Fruit fly (Drosophila melanogaster) whole organism, embryonic: Measurements from ENCODE around the gene CG5056.

ENCODE experiments used
- Ada2b ChIP-seq: fragments of 200-800 bp; sonication (Bioruptor generic); IDR thresholded peaks from 2 replicates; pipeline ENCODE4 v1.3.6; 2022; ENCODE audit warnings: missing biosample characterization, missing genetic modification characterization
- Aef1 ChIP-seq: fragments of 200-800 bp; sonication (Bioruptor generic); IDR thresholded peaks from 3 replicates; pipeline ENCODE4 v1.3.6; 2022; ENCODE audit warnings: missing biosample characterization, missing genetic modification characterization
- Atf3 ChIP-seq: fragments of 200-800 bp; sonication (Bioruptor generic); optimal IDR thresholded peaks from 3 replicates; lab custom pipeline; 2016; ENCODE audit warnings: missing biosample characterization, missing genetic modification characterization
- Blimp-1 ChIP-seq: fragments of 200-800 bp; sonication (Bioruptor generic); optimal IDR thresholded peaks from 3 replicates; lab custom pipeline; 2018; ENCODE audit warnings: missing biosample characterization, missing genetic modification characterization, mild to moderate bottlenecking, moderate library complexity, missing genetic modification reagents
- BtbVII ChIP-seq: fragments of 200-800 bp; sonication (Bioruptor generic); optimal IDR thresholded peaks from 3 replicates; lab custom pipeline; 2017; ENCODE audit warnings: missing biosample characterization, mild to moderate bottlenecking, missing genetic modification characterization
- CG11696 ChIP-seq: fragments of 200-800 bp; sonication (Bioruptor generic); IDR thresholded peaks from 2 replicates; pipeline ENCODE4 v1.3.6; 2022; ENCODE audit warnings: missing biosample characterization, missing genetic modification characterization
- CG13424 ChIP-seq: fragments of 200-800 bp; sonication (Bioruptor generic); optimal IDR thresholded peaks from 2 replicates; lab custom pipeline; 2019; ENCODE audit warnings: missing biosample characterization, mild to moderate bottlenecking, missing genetic modification characterization, moderate library complexity
- CG1603 ChIP-seq: fragments of 200-800 bp; sonication (Bioruptor generic); optimal IDR thresholded peaks from 2 replicates; lab custom pipeline; 2019; ENCODE audit warnings: missing biosample characterization, mild to moderate bottlenecking, missing genetic modification characterization, moderate library complexity
- CG17361 ChIP-seq: fragments of 200-800 bp; sonication (Bioruptor generic); IDR thresholded peaks from 3 replicates; pipeline ENCODE4 v1.3.6; 2022; ENCODE audit warnings: missing biosample characterization, missing genetic modification characterization
- CG2712 ChIP-seq: fragments of 200-800 bp; optimal IDR thresholded peaks from 3 replicates; lab custom pipeline; 2019; ENCODE audit warnings: missing biosample characterization, mild to moderate bottlenecking, missing genetic modification characterization, moderate library complexity
- CG30403 ChIP-seq: fragments of 200-800 bp; sonication (Bioruptor generic); optimal IDR thresholded peaks from 3 replicates; lab custom pipeline; 2016; ENCODE audit warnings: missing biosample characterization, missing genetic modification characterization
- CG3065 ChIP-seq: fragments of 200-800 bp; sonication (Bioruptor generic); optimal IDR thresholded peaks from 2 replicates; lab custom pipeline; 2016; ENCODE audit warnings: missing biosample characterization, missing genetic modification characterization
- CG31365 ChIP-seq: fragments of 200-800 bp; sonication (Bioruptor generic); optimal IDR thresholded peaks from 2 replicates; lab custom pipeline; 2018; ENCODE audit warnings: missing biosample characterization, mild to moderate bottlenecking, missing genetic modification characterization
- CG3163 ChIP-seq: fragments of 200-800 bp; sonication (Bioruptor generic); optimal IDR thresholded peaks from 3 replicates; lab custom pipeline; 2016; ENCODE audit warnings: missing biosample characterization, missing genetic modification characterization
- CG3281 ChIP-seq: fragments of 200-800 bp; sonication (Bioruptor generic); optimal IDR thresholded peaks from 3 replicates; lab custom pipeline; 2017; ENCODE audit warnings: missing biosample characterization, mild to moderate bottlenecking, missing genetic modification characterization
- CG4820 ChIP-seq: fragments of 200-800 bp; sonication (Bioruptor generic); optimal IDR thresholded peaks from 3 replicates; lab custom pipeline; 2016; ENCODE audit warnings: missing biosample characterization, missing genetic modification characterization
- CG8359 ChIP-seq: fragments of 200-800 bp; sonication (Bioruptor generic); optimal IDR thresholded peaks from 2 replicates; lab custom pipeline; 2017; ENCODE audit warnings: missing biosample characterization, mild to moderate bottlenecking, missing genetic modification characterization, borderline replicate concordance
- Dad ChIP-seq: fragments of 200-800 bp; sonication (Bioruptor generic); optimal IDR thresholded peaks from 3 replicates; lab custom pipeline; 2016; ENCODE audit warnings: missing biosample characterization, missing genetic modification characterization
- Doc2 ChIP-seq: fragments of 200-800 bp; sonication (Bioruptor generic); IDR thresholded peaks from 2 replicates; pipeline ENCODE4 v1.3.6; 2022; ENCODE audit warnings: missing biosample characterization, missing genetic modification characterization
- H2.0 ChIP-seq: fragments of 200-800 bp; sonication (Bioruptor generic); IDR thresholded peaks from 2 replicates; pipeline ENCODE4 v1.3.6; 2022; ENCODE audit warnings: missing biosample characterization, missing genetic modification characterization
- Mes4 ChIP-seq: fragments of 200-800 bp; sonication (Bioruptor generic); optimal IDR thresholded peaks from 2 replicates; lab custom pipeline; 2016; ENCODE audit warnings: missing biosample characterization, missing genetic modification characterization
- NK7.1 ChIP-seq: fragments of 200-800 bp; sonication (Bioruptor generic); optimal IDR thresholded peaks from 3 replicates; lab custom pipeline; 2016; ENCODE audit warnings: missing biosample characterization, missing genetic modification characterization
- Opbp ChIP-seq: fragments of 200-800 bp; sonication (Bioruptor generic); IDR thresholded peaks from 3 replicates; pipeline ENCODE4 v1.3.6; 2022; ENCODE audit warnings: missing biosample characterization, missing genetic modification characterization; ENCODE audit not compliant: partially characterized antibody
- Poxn ChIP-seq: fragments of 200-800 bp; sonication (Bioruptor generic); IDR thresholded peaks from 2 replicates; pipeline ENCODE4 v1.3.6; 2022; ENCODE audit warnings: missing biosample characterization, missing genetic modification characterization
- TFAM ChIP-seq: fragments of 200-800 bp; sonication (Bioruptor generic); optimal IDR thresholded peaks from 2 replicates; lab custom pipeline; 2017; ENCODE audit warnings: missing biosample characterization, missing genetic modification characterization, inconsistent platforms
- Usf ChIP-seq: fragments of 200-800 bp; sonication (Bioruptor generic); optimal IDR thresholded peaks from 2 replicates; lab custom pipeline; 2017; ENCODE audit warnings: missing genotype, missing biosample characterization, missing genetic modification characterization
- aop ChIP-seq: fragments of 200-800 bp; sonication (Bioruptor generic); IDR thresholded peaks from 2 replicates; pipeline ENCODE4 v1.3.6; 2022; ENCODE audit warnings: missing biosample characterization, missing genetic modification characterization
- ase ChIP-seq: fragments of 200-800 bp; sonication (Bioruptor generic); IDR thresholded peaks from 3 replicates; pipeline ENCODE4 v1.3.6; 2022; ENCODE audit warnings: missing biosample characterization, missing genetic modification characterization
- ato ChIP-seq: fragments of 200-800 bp; sonication (Bioruptor generic); IDR thresholded peaks from 2 replicates; pipeline ENCODE4 v1.3.6; 2022; ENCODE audit warnings: missing biosample characterization, missing genetic modification characterization; ENCODE audit not compliant: partially characterized antibody
- bcd ChIP-seq: fragments of 200-800 bp; sonication (Bioruptor generic); optimal IDR thresholded peaks from 2 replicates; lab custom pipeline; 2017; ENCODE audit warnings: missing biosample characterization, mild to moderate bottlenecking, missing genetic modification characterization
- croc ChIP-seq: fragments of 200-800 bp; sonication (Bioruptor generic); conservative IDR thresholded peaks from 3 replicates; pipeline ENCODE4 v1.3.6; 2022; ENCODE audit warnings: missing biosample characterization, missing genetic modification characterization
- disco-r ChIP-seq: fragments of 200-800 bp; sonication (Bioruptor generic); optimal IDR thresholded peaks from 2 replicates; lab custom pipeline; 2016; ENCODE audit warnings: missing biosample characterization, missing genetic modification characterization
- dysf ChIP-seq: fragments of 200-800 bp; sonication (Bioruptor generic); IDR thresholded peaks from 3 replicates; pipeline ENCODE4 v1.3.6; 2022; ENCODE audit warnings: missing biosample characterization, missing genetic modification characterization
- eve ChIP-seq, 2 experiments: fragments of >200 bp; optimal IDR thresholded peaks; 2 replicates each; lab custom pipeline; 2017; ENCODE audit warnings: missing biosample characterization in 2 of 2, missing genetic modification characterization in 2 of 2
- fd102C ChIP-seq: fragments of 200-800 bp; sonication (Bioruptor generic); optimal IDR thresholded peaks from 2 replicates; lab custom pipeline; 2018; ENCODE audit warnings: missing biosample characterization, mild to moderate bottlenecking, missing genetic modification characterization, moderate library complexity
- gfzf ChIP-seq: fragments of 200-800 bp; sonication (Bioruptor generic); optimal IDR thresholded peaks from 2 replicates; lab custom pipeline; 2016; ENCODE audit warnings: missing biosample characterization, mild to moderate bottlenecking, missing genetic modification characterization, moderate library complexity
- hth ChIP-seq: fragments of >200 bp; optimal IDR thresholded peaks from 2 replicates; lab custom pipeline; 2017; ENCODE audit warnings: inconsistent platforms
- inv ChIP-seq: fragments of 200-800 bp; sonication (Bioruptor generic); IDR thresholded peaks from 2 replicates; pipeline ENCODE4 v1.3.6; 2022; ENCODE audit warnings: missing biosample characterization, missing genetic modification characterization; ENCODE audit not compliant: partially characterized antibody
- lilli ChIP-seq: fragments of 200-800 bp; sonication (Bioruptor generic); optimal IDR thresholded peaks from 3 replicates; lab custom pipeline; 2016; ENCODE audit warnings: missing biosample characterization, missing genetic modification characterization
- sqz ChIP-seq: fragments of 200-800 bp; sonication (Bioruptor generic); optimal IDR thresholded peaks from 3 replicates; lab custom pipeline; 2018; ENCODE audit warnings: missing biosample characterization, mild to moderate bottlenecking, missing genetic modification characterization
- ssp ChIP-seq: fragments of 200-800 bp; sonication (Bioruptor generic); IDR thresholded peaks from 2 replicates; pipeline ENCODE4 v1.3.6; 2022; ENCODE audit warnings: missing biosample characterization, missing genetic modification characterization
- stc ChIP-seq: fragments of 200-800 bp; sonication (Bioruptor generic); IDR thresholded peaks from 2 replicates; pipeline ENCODE4 v1.3.6; 2022; ENCODE audit warnings: missing biosample characterization, missing genetic modification characterization
- tll ChIP-seq, 2 experiments: fragments of 200-800 bp in 1 of 2; fragments of >200 bp in 1 of 2; sonication (Bioruptor generic) in 1 of 2; optimal IDR thresholded peaks; 2 replicates each; lab custom pipeline; 2017 to 2019; ENCODE audit warnings: missing biosample characterization in 2 of 2, missing genetic modification characterization in 2 of 2, mild to moderate bottlenecking in 1 of 2, moderate library complexity in 1 of 2
- trem ChIP-seq: fragments of 200-800 bp; optimal IDR thresholded peaks from 3 replicates; lab custom pipeline; 2019; ENCODE audit warnings: missing biosample characterization, mild to moderate bottlenecking, missing genetic modification characterization, moderate library complexity
- unc-4 ChIP-seq: fragments of 200-800 bp; sonication (Bioruptor generic); IDR thresholded peaks from 2 replicates; pipeline ENCODE4 v1.3.6; 2022; ENCODE audit warnings: missing biosample characterization, missing genetic modification characterization; ENCODE audit not compliant: partially characterized antibody
- usp ChIP-seq: fragments of >200 bp; optimal IDR thresholded peaks from 2 replicates; lab custom pipeline; 2017; ENCODE audit warnings: missing biosample characterization, missing genetic modification characterization
- vfl ChIP-seq: fragments of 200-800 bp; sonication (Bioruptor generic); optimal IDR thresholded peaks from 2 replicates; lab custom pipeline; 2016; ENCODE audit warnings: missing biosample characterization, missing genetic modification characterization
- zen ChIP-seq: fragments of 200-800 bp; sonication (Bioruptor generic); optimal IDR thresholded peaks from 3 replicates; lab custom pipeline; 2018; ENCODE audit warnings: missing biosample characterization, mild to moderate bottlenecking, missing genetic modification characterization, moderate library complexity

Gene CG5056

DNA sequence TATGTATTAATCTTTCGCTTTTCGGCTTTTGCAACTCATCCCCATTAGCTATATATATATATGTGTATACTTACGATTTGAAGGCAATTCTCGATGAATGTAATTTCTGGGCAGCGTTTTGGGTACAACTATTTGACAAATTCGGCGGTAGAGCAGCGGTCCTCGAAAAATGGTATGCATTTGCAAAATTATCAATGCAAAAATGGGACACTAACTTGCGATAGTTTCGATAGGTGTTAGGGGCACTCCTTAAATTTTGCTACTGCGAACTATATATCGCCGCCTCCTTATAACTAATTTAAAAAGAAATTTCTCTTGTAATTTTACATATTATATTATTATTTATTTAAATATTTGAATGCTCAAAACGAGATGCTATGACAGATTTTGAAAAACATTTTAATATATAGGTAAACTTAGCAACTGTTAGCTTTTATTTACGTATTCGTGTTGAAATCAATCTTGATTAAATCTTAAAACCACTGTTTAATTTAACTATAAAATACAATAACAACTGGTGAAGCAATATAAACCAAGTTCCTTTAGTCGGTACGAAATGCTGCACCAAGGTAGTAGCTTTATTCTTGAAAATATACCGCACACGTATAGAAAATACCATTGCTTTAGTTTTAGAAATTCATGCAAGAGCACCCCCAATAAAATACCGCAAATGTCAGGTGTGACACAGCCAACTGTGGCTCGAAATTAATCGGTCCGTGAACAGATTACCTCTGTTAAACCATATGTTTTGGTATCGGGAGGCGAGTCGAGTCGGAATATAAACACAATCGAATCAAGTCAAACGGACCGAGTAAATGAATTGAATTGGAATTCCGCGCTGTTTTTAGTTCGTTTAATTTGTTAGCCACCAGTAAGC, 47.0 kb downstream of the CG5056 start, which contains the start of the genes CG5355 and Klp31E (continued):
- peak; percentile 4; the same call in 1 of the 3 replicates for TF ChIP-seq ase (GFP tag; lab: Robert Waterston, UW)
- no peak for TF ChIP-seq usp
- TF ChIP-seq CG2712 (tag; lab: Kevin White, UChicago) = peak; percentile 85
- peak; percentile 74 for TF ChIP-seq ssp (GFP tag; lab: Robert Waterston, UW)
- TF ChIP-seq CG13424 (tag; lab: Kevin White, UChicago) = peak; percentile 81
- TF ChIP-seq ato (GFP tag; lab: Robert Waterston, UW) = peak; percentile 42; the same call in 1 of the 2 replicates
- no peak for TF ChIP-seq fd102C (GFP tag; lab: Kevin White, UChicago)
- TF ChIP-seq Mes4 (GFP tag; lab: Kevin White, UChicago) = peak; percentile 46
- peak; percentile 64 for TF ChIP-seq CG3281
- peak; percentile 38 for TF ChIP-seq croc (GFP tag; lab: Robert Waterston, UW)
- TF ChIP-seq gfzf = peak; percentile 23
- peak; percentile 71 for TF ChIP-seq zen (tag; lab: Kevin White, UChicago)
- TF ChIP-seq unc-4 (GFP tag; lab: Robert Waterston, UW) = peak; percentile 65
- peak; percentile 57 for TF ChIP-seq inv (GFP tag; lab: Robert Waterston, UW)
- TF ChIP-seq TFAM (GFP tag; lab: Kevin White, UChicago) = no peak
- peak; percentile 61; the same call in 2 of the 3 replicates for TF ChIP-seq dysf (GFP tag; lab: Robert Waterston, UW)
- TF ChIP-seq Aef1 = 0 out of 3 replicates have a peak, but pooled peaks have one; percentile 26
- TF ChIP-seq tll (GFP tag; optimal IDR thresholded peaks at IDR 0.05; lab: Kevin White, UChicago) = no peak
- TF ChIP-seq Atf3 (GFP tag; lab: Kevin White, UChicago) = peak; percentile 51
- peak; percentile 32 for TF ChIP-seq Dad (GFP tag; lab: Kevin White, UChicago)
- TF ChIP-seq bcd (GFP tag; lab: Kevin White, UChicago) = peak; percentile 72
- peak; percentile 14 for TF ChIP-seq CG8359 (GFP tag; lab: Kevin White, UChicago)
- no peak for TF ChIP-seq CG31365 (tag; lab: Kevin White, UChicago)
- TF ChIP-seq lilli (GFP tag; lab: Kevin White, UChicago) = peak; percentile 74
- TF ChIP-seq disco-r = peak; percentile 5
- TF ChIP-seq trem = peak; percentile 39
- no peak for TF ChIP-seq sqz (GFP tag; lab: Kevin White, UChicago)
- peak; percentile 95 for TF ChIP-seq CG17361 (GFP tag; lab: Robert Waterston, UW)
- peak; percentile 31 for TF ChIP-seq CG3163 (GFP tag; lab: Kevin White, UChicago)
- peak; percentile 71; the same call in 2 of the 3 replicates for TF ChIP-seq Opbp
- TF ChIP-seq Blimp-1 (GFP tag; lab: Kevin White, UChicago) = no peak
- TF ChIP-seq BtbVII (GFP tag; lab: Kevin White, UChicago) = peak; percentile 56
- no peak for TF ChIP-seq Doc2
- TF ChIP-seq NK7.1 (GFP tag; lab: Kevin White, UChicago) = peak; percentile 20
- peak; percentile 78 for TF ChIP-seq CG1603 (tag; lab: Kevin White, UChicago)
- TF ChIP-seq CG3065 (GFP tag; lab: Kevin White, UChicago) = no peak
- TF ChIP-seq eve (GFP tag; optimal IDR thresholded peaks at IDR 0.05; lab: Kevin White, UChicago) = no peak
- 0 out of 2 replicates have a peak, but pooled peaks have one; percentile 26 for TF ChIP-seq stc (GFP tag; lab: Robert Waterston, UW)
- 0 out of 2 replicates have a peak, but pooled peaks have one; percentile 7 for TF ChIP-seq Ada2b
- peak; percentile 71 for TF ChIP-seq Usf (GFP tag; lab: Kevin White, UChicago)
- TF ChIP-seq aop (GFP tag; lab: Robert Waterston, UW) = 0 out of 2 replicates have a peak, but pooled peaks have one; percentile 11
- no peak for TF ChIP-seq hth (lab: Kevin White, UChicago)
- TF ChIP-seq Poxn (GFP tag; lab: Robert Waterston, UW) = no peak
- TF ChIP-seq CG11696 (GFP tag; lab: Robert Waterston, UW) = peak; percentile 61; the same call in 1 of the 2 replicates
- peak; percentile 15 for TF ChIP-seq vfl (GFP tag; lab: Kevin White, UChicago)
- TF ChIP-seq CG30403 = peak; percentile 79
- peak; percentile 31 for TF ChIP-seq H2.0 (GFP tag; lab: Robert Waterston, UW)
- peak; percentile 43 for TF ChIP-seq CG4820
